Fruit fly (Drosophila melanogaster): ENCODE results near the gene Golgin104.

dm6 chr3L:16357187-16357728 lies 5.5 kb upstream of the Golgin104 start:
- TF ChIP-seq CTCF (optimal IDR thresholded peaks at IDR 0.05) (no peak), CG8478 (optimal IDR thresholded peaks at IDR 0.05) (no peak)
